Worm (Caenorhabditis elegans): ENCODE data around the gene ampd-1.

The ampd-1 gene

ce11 chrII:5211970-5212369, 8.8 kb downstream of the ampd-1 start, which contains the start of gene C34F11.2:
Gene C34F11.2, plus strand, starts transcription at chrII:5212270.
- no peak for TF ChIP-seq nfya-1 (tag; optimal IDR thresholded peaks at IDR 0.05)
- no peak for TF ChIP-seq unc-55 (GFP tag; optimal IDR thresholded peaks at IDR 0.05)
- TF ChIP-seq ceh-19 (GFP tag; optimal IDR thresholded peaks at IDR 0.05) = no peak
- TF ChIP-seq pqm-1 (tag; optimal IDR thresholded peaks at IDR 0.05) = no peak
- TF ChIP-seq syd-9 (tag; optimal IDR thresholded peaks at IDR 0.05) = no peak
- no peak for TF ChIP-seq fkh-6 (tag; optimal IDR thresholded peaks at IDR 0.05)
- no peak for TF ChIP-seq elt-4 (tag; optimal IDR thresholded peaks at IDR 0.05)
- TF ChIP-seq pros-1 (tag; optimal IDR thresholded peaks at IDR 0.05) = no peak
- no peak for TF ChIP-seq ama-1 (optimal IDR thresholded peaks at IDR 0.05)
- TF ChIP-seq ttx-3 (tag; optimal IDR thresholded peaks at IDR 0.05) = no peak
- TF ChIP-seq zip-5 (tag; optimal IDR thresholded peaks at IDR 0.05) = no peak
- TF ChIP-seq fkh-10 (GFP tag; optimal IDR thresholded peaks at IDR 0.05) = no peak
- no peak for TF ChIP-seq ceh-18 (tag; optimal IDR thresholded peaks at IDR 0.05)
- no peak for TF ChIP-seq hlh-8 (tag; optimal IDR thresholded peaks at IDR 0.05)
- no peak for TF ChIP-seq ceh-14 (tag; optimal IDR thresholded peaks at IDR 0.05)
- TF ChIP-seq ceh-31 (tag; optimal IDR thresholded peaks at IDR 0.05) = no peak

- TF ChIP-seq pha-4 (tag; optimal IDR thresholded peaks at IDR 0.05) = no peak
- TF ChIP-seq npax-4 (tag; optimal IDR thresholded peaks at IDR 0.05) = no peak
- TF ChIP-seq pros-1 (tag; optimal IDR thresholded peaks at IDR 0.05) = no peak
- TF ChIP-seq ceh-30 (tag; optimal IDR thresholded peaks at IDR 0.05) = no peak
Measured at ce11 chrII:5212675-5213074, 9.6 kb downstream of the ampd-1 start, which contains the start of gene C34F11.1. Gene C34F11.1, plus strand, starts transcription at chrII:5212975.

- TF ChIP-seq tbx-2 (tag; optimal IDR thresholded peaks at IDR 0.05) (no peak), hlh-13 (GFP tag; optimal IDR thresholded peaks at IDR 0.05) (no peak), ets-4 (tag; optimal IDR thresholded peaks at IDR 0.05) (no peak), C38D4.7 (GFP tag; optimal IDR thresholded peaks at IDR 0.05) (no peak), unc-55 (GFP tag; optimal IDR thresholded peaks at IDR 0.05) (no peak), ahr-1 (tag; optimal IDR thresholded peaks at IDR 0.05) (no peak), Y22D7AL.16 (tag; optimal IDR thresholded peaks at IDR 0.05) (no peak), elt-4 (tag; optimal IDR thresholded peaks at IDR 0.05) (no peak), elt-2 (tag; optimal IDR thresholded peaks at IDR 0.05) (no peak), ceh-22 (tag; optimal IDR thresholded peaks at IDR 0.05) (no peak), ceh-6 (GFP tag; optimal IDR thresholded peaks at IDR 0.05) (no peak), pag-3 (tag; optimal IDR thresholded peaks at IDR 0.05; ENCODE audit: borderline replicate concordance) (no peak), lim-6 (tag; optimal IDR thresholded peaks at IDR 0.05) (no peak), rnt-1 (tag; optimal IDR thresholded peaks at IDR 0.05) (no peak), fkh-10 (GFP tag; optimal IDR thresholded peaks at IDR 0.05) (no peak), dve-1 (tag; optimal IDR thresholded peaks at IDR 0.05) (no peak), dmd-4 (tag; optimal IDR thresholded peaks at IDR 0.05; ENCODE audit: borderline replicate concordance) (no peak)
Measured at ce11 chrII:5218349-5218748, 15.2 kb downstream of the ampd-1 start.

- TF ChIP-seq dve-1 (tag; optimal IDR thresholded peaks at IDR 0.05) (no peak), pag-3 (tag; optimal IDR thresholded peaks at IDR 0.05; ENCODE audit: borderline replicate concordance) (no peak), hlh-15 (tag; optimal IDR thresholded peaks at IDR 0.05) (no peak), hlh-8 (tag; optimal IDR thresholded peaks at IDR 0.05) (no peak)
Measured at ce11 chrII:5220648-5221047, 17.5 kb downstream of the ampd-1 start.

ce11 chrII:5222830-5223229, 19.7 kb downstream of the ampd-1 start:
- TF ChIP-seq nfya-1 (tag; optimal IDR thresholded peaks at IDR 0.05) (peak; percentile 26), unc-55 (GFP tag; optimal IDR thresholded peaks at IDR 0.05) (peak; percentile 77), C38D4.7 (GFP tag; optimal IDR thresholded peaks at IDR 0.05) (no peak), ceh-18 (tag; optimal IDR thresholded peaks at IDR 0.05) (peak; percentile 0), rnt-1 (tag; optimal IDR thresholded peaks at IDR 0.05) (peak; percentile 21), dve-1 (tag; optimal IDR thresholded peaks at IDR 0.05) (no peak), tbx-2 (tag; optimal IDR thresholded peaks at IDR 0.05) (no peak), ahr-1 (tag; optimal IDR thresholded peaks at IDR 0.05) (no peak)

All from whole organism, late embryonic.